Fruit fly (Drosophila melanogaster) whole organism, adult: ENCODE measurements around the gene CG34323.

Source experiments
- CG12768 ChIP-seq: fragments of 200-800 bp; sonication (Bioruptor generic); optimal IDR thresholded peaks from 2 replicates; lab custom pipeline; 2017; ENCODE audit warnings: missing biosample characterization, missing genetic modification characterization, mild to moderate bottlenecking, moderate library complexity, missing genetic modification reagents
- bab1 ChIP-seq: fragments of 200-800 bp; sonication (Bioruptor generic); optimal IDR thresholded peaks from 3 replicates; lab custom pipeline; 2019; ENCODE audit warnings: missing biosample characterization, mild to moderate bottlenecking, missing genetic modification characterization, moderate library complexity

dm6 chrX:12035207-12035606, 35.0 kb upstream of the CG34323 start:
- no peak for TF ChIP-seq CG12768 (GFP tag; lab: Kevin White, UChicago)
- peak; percentile 47 for TF ChIP-seq bab1 (GFP tag; lab: Kevin White, UChicago)
